Worm (Caenorhabditis elegans) whole organism, L1 larva: Measurements from ENCODE around the gene fbxa-98.

ENCODE experiments used
- C04F5.9 ChIP-seq: sonication (generic microtip); optimal IDR thresholded peaks from 2 replicates; lab custom pipeline; 2016; ENCODE audit warnings: missing genetic modification characterization, missing compliant biosample characterization
- C16A3.4 ChIP-seq: fragments of 150-350 bp; optimal IDR thresholded peaks from 2 replicates; lab custom pipeline; 2014; ENCODE audit warnings: missing biosample characterization, missing genetic modification characterization
- F16B12.6 ChIP-seq: fragments of 150-350 bp; optimal IDR thresholded peaks from 2 replicates; lab custom pipeline; 2014; ENCODE audit warnings: missing biosample characterization, missing genetic modification characterization
- aha-1 ChIP-seq: fragments of 150-350 bp; optimal IDR thresholded peaks from 2 replicates; lab custom pipeline; 2014; ENCODE audit warnings: missing biosample characterization, missing genetic modification characterization
- aly-2 ChIP-seq: fragments of 150-350 bp; optimal IDR thresholded peaks from 2 replicates; lab custom pipeline; 2014; ENCODE audit warnings: missing biosample characterization, missing genetic modification characterization
- ama-1 ChIP-seq: fragments of 150-350 bp; optimal IDR thresholded peaks from 2 replicates; lab custom pipeline; 2014
- ceh-82 ChIP-seq, 3 experiments: fragments of 150-350 bp in 1 of 3; sonication (generic microtip) in 2 of 3; optimal IDR thresholded peaks; 2 replicates each; lab custom pipeline; 2014 to 2017; ENCODE audit warnings: missing biosample characterization in 3 of 3, missing genetic modification characterization in 3 of 3
- ceh-90 ChIP-seq: sonication (generic microtip); optimal IDR thresholded peaks from 2 replicates; lab custom pipeline; 2016; ENCODE audit warnings: missing genetic modification characterization, missing compliant biosample characterization
- ces-1 ChIP-seq: fragments of 150-350 bp; optimal IDR thresholded peaks from 2 replicates; lab custom pipeline; 2014; ENCODE audit warnings: missing biosample characterization, missing genetic modification reagents, missing genetic modification characterization
- dsc-1 ChIP-seq: sonication (generic microtip); optimal IDR thresholded peaks from 2 replicates; lab custom pipeline; 2016; ENCODE audit warnings: mild to moderate bottlenecking, missing genetic modification characterization, missing compliant biosample characterization
- efl-1 ChIP-seq, 4 experiments: fragments of 150-350 bp; optimal IDR thresholded peaks in 3 of 4; peaks in 1 of 4; 1 replicate in 1 of 4; 2 replicates in 3 of 4; lab custom pipeline; 2014; ENCODE audit warnings: missing biosample characterization in 2 of 4, missing genetic modification characterization in 2 of 4, missing genetic modification reagents in 2 of 4
- efl-3 ChIP-seq: fragments of 200-800 bp; sonication (Bioruptor generic); optimal IDR thresholded peaks from 2 replicates; lab custom pipeline; 2018; ENCODE audit warnings: mild to moderate bottlenecking, missing genetic modification characterization, missing compliant biosample characterization
- egl-27 ChIP-seq, 2 experiments: fragments of 150-350 bp in 1 of 2; sonication (generic microtip); optimal IDR thresholded peaks; 3 replicates each; lab custom pipeline; 2017 to 2018; ENCODE audit warnings: missing biosample characterization in 2 of 2, missing genetic modification characterization in 2 of 2, missing genetic modification reagents in 2 of 2
- elt-2 ChIP-seq: sonication (generic microtip); optimal IDR thresholded peaks from 2 replicates; lab custom pipeline; 2016; ENCODE audit warnings: missing genetic modification characterization, mild to moderate bottlenecking, inconsistent platforms, missing compliant biosample characterization, missing genetic modification reagents
- ets-5 ChIP-seq: fragments of 200-800 bp; sonication (Bioruptor generic); IDR thresholded peaks from 2 replicates; pipeline ENCODE4 v1.3.6; 2022; ENCODE audit warnings: missing genetic modification characterization, missing compliant biosample characterization
- fos-1 ChIP-seq: fragments of 150-350 bp; optimal IDR thresholded peaks from 2 replicates; lab custom pipeline; 2014; ENCODE audit warnings: missing biosample characterization, missing genetic modification characterization
- grh-1 ChIP-seq: fragments of 200-800 bp; sonication (Bioruptor generic); IDR thresholded peaks from 2 replicates; pipeline ENCODE4 v1.3.6; 2022; ENCODE audit warnings: missing genetic modification reagents, missing genetic modification characterization, missing compliant biosample characterization
- hpl-2 ChIP-seq: fragments of 150-350 bp; optimal IDR thresholded peaks from 2 replicates; lab custom pipeline; 2014; ENCODE audit warnings: missing biosample characterization, missing genetic modification reagents, missing genetic modification characterization
- irx-1 ChIP-seq: sonication (generic microtip); optimal IDR thresholded peaks from 2 replicates; lab custom pipeline; 2016; ENCODE audit warnings: missing genetic modification characterization, missing compliant biosample characterization
- isw-1 ChIP-seq: fragments of 200-800 bp; sonication (Bioruptor generic); IDR thresholded peaks from 2 replicates; pipeline ENCODE4 v1.3.6; 2022; ENCODE audit warnings: missing genetic modification characterization, missing compliant biosample characterization
- jun-1 ChIP-seq: fragments of 150-350 bp; optimal IDR thresholded peaks from 2 replicates; lab custom pipeline; 2014; ENCODE audit warnings: missing biosample characterization, missing genetic modification reagents, missing genetic modification characterization
- lin-13 ChIP-seq: fragments of 150-350 bp; optimal IDR thresholded peaks from 2 replicates; lab custom pipeline; 2014; ENCODE audit warnings: missing biosample characterization, missing genetic modification reagents, missing genetic modification characterization
- lin-14 ChIP-seq: fragments of 200-800 bp; sonication (Bioruptor generic); optimal IDR thresholded peaks from 2 replicates; lab custom pipeline; 2018; ENCODE audit warnings: mild to moderate bottlenecking, missing genetic modification characterization, moderate library complexity, missing compliant biosample characterization
- lin-35 ChIP-seq, 2 experiments: fragments of 150-350 bp; optimal IDR thresholded peaks; 2 replicates each; lab custom pipeline; 2014; ENCODE audit warnings: missing biosample characterization in 2 of 2, missing genetic modification characterization in 2 of 2, missing genetic modification reagents in 2 of 2
- lin-39 ChIP-seq: fragments of 150-350 bp; optimal IDR thresholded peaks from 2 replicates; lab custom pipeline; 2014; ENCODE audit warnings: missing biosample characterization, missing genetic modification reagents, missing genetic modification characterization
- lsy-2 ChIP-seq, 2 experiments: fragments of 150-350 bp; optimal IDR thresholded peaks; 2 replicates each; lab custom pipeline; 2014; ENCODE audit warnings: missing biosample characterization in 2 of 2, missing genetic modification characterization in 2 of 2
- mab-9 ChIP-seq: fragments of 200-800 bp; sonication (Bioruptor generic); IDR thresholded peaks from 2 replicates; pipeline ENCODE4 v1.3.6; 2022; ENCODE audit warnings: missing genetic modification reagents, missing genetic modification characterization, missing compliant biosample characterization
- mep-1 ChIP-seq: fragments of 150-350 bp; optimal IDR thresholded peaks from 2 replicates; lab custom pipeline; 2014; ENCODE audit warnings: missing biosample characterization, missing genetic modification characterization
- nhr-11 ChIP-seq: fragments of 150-350 bp; optimal IDR thresholded peaks from 2 replicates; lab custom pipeline; 2014; ENCODE audit warnings: missing biosample characterization, missing genetic modification characterization
- nhr-12 ChIP-seq: sonication (generic microtip); optimal IDR thresholded peaks from 2 replicates; lab custom pipeline; 2017; ENCODE audit warnings: missing biosample characterization, missing genetic modification characterization
- nhr-19 ChIP-seq: fragments of 200-800 bp; sonication (Bioruptor generic); conservative IDR thresholded peaks from 2 replicates; pipeline ENCODE4 v1.3.6; 2022; ENCODE audit warnings: missing genetic modification characterization, missing compliant biosample characterization
- nhr-237 ChIP-seq: fragments of 150-350 bp; optimal IDR thresholded peaks from 2 replicates; lab custom pipeline; 2014; ENCODE audit warnings: missing biosample characterization, missing genetic modification characterization
- nhr-28 ChIP-seq: fragments of 150-350 bp; optimal IDR thresholded peaks from 2 replicates; lab custom pipeline; 2014; ENCODE audit warnings: missing biosample characterization, missing genetic modification characterization
- nhr-47 ChIP-seq: sonication (generic microtip); optimal IDR thresholded peaks from 2 replicates; lab custom pipeline; 2016; ENCODE audit warnings: mild to moderate bottlenecking, missing genetic modification characterization, moderate library complexity, missing compliant biosample characterization
- nhr-71 ChIP-seq: sonication (generic microtip); optimal IDR thresholded peaks from 2 replicates; lab custom pipeline; 2016; ENCODE audit warnings: mild to moderate bottlenecking, missing genetic modification characterization, moderate library complexity, missing compliant biosample characterization
- nhr-76 ChIP-seq: sonication (generic microtip); optimal IDR thresholded peaks from 2 replicates; lab custom pipeline; 2017; ENCODE audit warnings: missing biosample characterization, missing genetic modification characterization
- nhr-77 ChIP-seq: fragments of 150-350 bp; optimal IDR thresholded peaks from 2 replicates; lab custom pipeline; 2014; ENCODE audit warnings: missing biosample characterization, missing genetic modification characterization
- nhr-85 ChIP-seq: sonication (generic microtip); peaks from one replicate; lab custom pipeline; 2016; ENCODE audit warnings: missing genetic modification characterization, inconsistent platforms, missing compliant biosample characterization
- nhr-90 ChIP-seq: sonication (generic microtip); optimal IDR thresholded peaks from 2 replicates; lab custom pipeline; 2016; ENCODE audit warnings: mild to moderate bottlenecking, missing genetic modification characterization, missing compliant biosample characterization; ENCODE audit not compliant: poor library complexity
- pax-3 ChIP-seq: fragments of 200-800 bp; sonication (Bioruptor generic); optimal IDR thresholded peaks from 2 replicates; lab custom pipeline; 2018; ENCODE audit warnings: mild to moderate bottlenecking, missing genetic modification characterization, moderate library complexity, missing compliant biosample characterization
- skn-1 ChIP-seq: fragments of 150-350 bp; optimal IDR thresholded peaks from 2 replicates; lab custom pipeline; 2014; ENCODE audit warnings: missing biosample characterization, missing genetic modification characterization
- snpc-4 ChIP-seq: fragments of 150-350 bp; optimal IDR thresholded peaks from 2 replicates; lab custom pipeline; 2014; ENCODE audit warnings: missing biosample characterization, missing genetic modification characterization
- sox-4 ChIP-seq: sonication (generic microtip); optimal IDR thresholded peaks from 2 replicates; lab custom pipeline; 2016; ENCODE audit warnings: missing genetic modification characterization, missing compliant biosample characterization
- sptf-1 ChIP-seq: fragments of 150-350 bp; optimal IDR thresholded peaks from 2 replicates; lab custom pipeline; 2014; ENCODE audit warnings: missing biosample characterization, missing genetic modification characterization
- tbx-2 ChIP-seq: sonication (generic microtip); optimal IDR thresholded peaks from 2 replicates; lab custom pipeline; 2016; ENCODE audit warnings: missing genetic modification characterization, missing compliant biosample characterization
- unc-130 ChIP-seq: fragments of 150-350 bp; optimal IDR thresholded peaks from 2 replicates; lab custom pipeline; 2017; ENCODE audit warnings: missing biosample characterization, missing genetic modification characterization, inconsistent platforms
- unc-98 ChIP-seq: fragments of 200-800 bp; sonication (Bioruptor generic); IDR thresholded peaks from 2 replicates; pipeline ENCODE4 v1.3.6; 2022; ENCODE audit warnings: missing genetic modification characterization, missing compliant biosample characterization
- vab-15 ChIP-seq: sonication (generic microtip); optimal IDR thresholded peaks from 2 replicates; lab custom pipeline; 2017; ENCODE audit warnings: missing genotype, mild to moderate bottlenecking, missing genetic modification characterization, missing compliant biosample characterization
- ztf-11 ChIP-seq, 2 experiments: sonication (generic microtip); optimal IDR thresholded peaks; 2 replicates each; lab custom pipeline; 2016 to 2017; ENCODE audit warnings: missing genetic modification characterization in 2 of 2, missing biosample characterization in 1 of 2, missing compliant biosample characterization in 1 of 2
- ztf-4 ChIP-seq: fragments of 150-350 bp; optimal IDR thresholded peaks from 2 replicates; lab custom pipeline; 2014; ENCODE audit warnings: missing biosample characterization, missing genetic modification characterization

fbxa-98 gene

ce11 chrIV:13678649-13679048 lies 45.4 kb downstream of the fbxa-98 start, which contains the start of gene srlf-26:
TSS of gene srlf-26 (plus strand) at chrIV:13678949.
- TF ChIP-seq egl-27 (tag; optimal IDR thresholded peaks at IDR 0.05; lab: Kevin White, UChicago) (no peak), nhr-19 (GFP tag; lab: Robert Waterston, UW) (no peak), dsc-1 (no peak), F16B12.6 (no peak), skn-1 (tag; lab: Kevin White, UChicago) (no peak), nhr-12 (no peak), ceh-82 (tag; optimal IDR thresholded peaks at IDR 0.05; lab: Kevin White, UChicago) (no peak), vab-15 (tag; lab: Kevin White, UChicago) (no peak), lin-13 (GFP tag; lab: Kevin White, UChicago) (no peak), efl-3 (no peak), sox-4 (no peak), isw-1 (GFP tag; lab: Robert Waterston, UW) (no peak), ces-1 (GFP tag; lab: Kevin White, UChicago) (no peak), lin-35 (GFP tag; optimal IDR thresholded peaks at IDR 0.05; lab: Kevin White, UChicago) (no peak), aha-1 (no peak)

- TF ChIP-seq lin-13 (GFP tag; lab: Kevin White, UChicago) = no peak
- no peak for TF ChIP-seq nhr-28
- TF ChIP-seq nhr-71 = no peak
- TF ChIP-seq ets-5 (GFP tag; lab: Robert Waterston, UW) = no peak
- no peak for TF ChIP-seq nhr-77 (tag; lab: Kevin White, UChicago)
- TF ChIP-seq aly-2 (tag; lab: Kevin White, UChicago) = no peak
- TF ChIP-seq ceh-90 (tag; lab: Kevin White, UChicago) = no peak
- no peak for TF ChIP-seq jun-1
- TF ChIP-seq F16B12.6 = no peak
- no peak for TF ChIP-seq dsc-1
- no peak for TF ChIP-seq skn-1 (tag; lab: Kevin White, UChicago)
- TF ChIP-seq C04F5.9 (tag; lab: Kevin White, UChicago) = no peak
- TF ChIP-seq grh-1 = no peak
- no peak for TF ChIP-seq ztf-4 (tag; lab: Kevin White, UChicago)
- no peak for TF ChIP-seq ztf-11 (tag; optimal IDR thresholded peaks at IDR 0.05; lab: Kevin White, UChicago)
- TF ChIP-seq hpl-2 (GFP tag; lab: Kevin White, UChicago) = no peak
- TF ChIP-seq, all 84 proteins: peak for 0
Measured at ce11 chrIV:13679495-13679894, 46.3 kb downstream of the fbxa-98 start.

- no peak for TF ChIP-seq isw-1 (GFP tag; lab: Robert Waterston, UW)
- TF ChIP-seq tbx-2 (tag; lab: Kevin White, UChicago) = peak; percentile 73
- TF ChIP-seq lin-14 (GFP tag; lab: Kevin White, UChicago) = no peak
- TF ChIP-seq sptf-1 (tag; lab: Kevin White, UChicago) = no peak
- no peak for TF ChIP-seq aha-1
- TF ChIP-seq vab-15 (tag; lab: Kevin White, UChicago) = peak; percentile 93
- TF ChIP-seq efl-3 = no peak
- no peak for TF ChIP-seq pax-3 (tag; lab: Kevin White, UChicago)
- no peak for TF ChIP-seq nhr-11 (tag; lab: Kevin White, UChicago)
- TF ChIP-seq nhr-90 = peak; percentile 60
- TF ChIP-seq sox-4 = no peak
- TF ChIP-seq unc-98 (GFP tag; lab: Robert Waterston, UW) = no peak
- peak; percentile 95 for TF ChIP-seq nhr-85 (tag; lab: Kevin White, UChicago)
- no peak for TF ChIP-seq efl-1 (optimal IDR thresholded peaks at IDR 0.05; lab: Kevin White, UChicago)
- TF ChIP-seq efl-1 (GFP tag; optimal IDR thresholded peaks at IDR 0.05 in 1 of 2; lab: Kevin White, UChicago) = no peak
- no peak for TF ChIP-seq elt-2
- TF ChIP-seq ets-5 (GFP tag; lab: Robert Waterston, UW) = no peak
- no peak for TF ChIP-seq C16A3.4 (tag; lab: Kevin White, UChicago)
- TF ChIP-seq nhr-76 = no peak
- no peak for TF ChIP-seq nhr-47 (tag; lab: Kevin White, UChicago)
- TF ChIP-seq lsy-2 (tag; optimal IDR thresholded peaks at IDR 0.05; lab: Kevin White, UChicago) = peak; percentile 36 to 70
- peak; percentile 30 for TF ChIP-seq nhr-19 (GFP tag; lab: Robert Waterston, UW)
- peak; percentile 49 for TF ChIP-seq unc-130 (tag; lab: Kevin White, UChicago)
- no peak for TF ChIP-seq fos-1
- no peak for TF ChIP-seq snpc-4 (tag; lab: Kevin White, UChicago)
- no peak for TF ChIP-seq C04F5.9 (tag; lab: Kevin White, UChicago)
- TF ChIP-seq mab-9 (GFP tag; lab: Robert Waterston, UW) = no peak
- TF ChIP-seq nhr-237 (tag; lab: Kevin White, UChicago) = no peak
- TF ChIP-seq irx-1 (tag; lab: Kevin White, UChicago) = peak; percentile 62
- TF ChIP-seq lin-39 (tag; lab: Kevin White, UChicago) = no peak
- TF ChIP-seq ztf-4 (tag; lab: Kevin White, UChicago) = no peak
- no peak for TF ChIP-seq ceh-82 (tag; optimal IDR thresholded peaks at IDR 0.05; lab: Kevin White, UChicago)
- no peak for TF ChIP-seq ama-1
- TF ChIP-seq mep-1 (tag; lab: Kevin White, UChicago) = peak; percentile 26
Measured at ce11 chrIV:13682733-13683132, 49.5 kb downstream of the fbxa-98 start.
